Fruit fly (Drosophila melanogaster) whole organism, adult: ENCODE measurements around the gene CG4658.

Experiments
- CG11617 ChIP-seq: fragments of 200-800 bp; sonication (Bioruptor generic); optimal IDR thresholded peaks from 2 replicates; lab custom pipeline; 2017; ENCODE audit warnings: mild to moderate bottlenecking, missing biosample characterization, missing genetic modification reagents, missing genetic modification characterization
- CG12768 ChIP-seq: fragments of 200-800 bp; sonication (Bioruptor generic); optimal IDR thresholded peaks from 2 replicates; lab custom pipeline; 2017; ENCODE audit warnings: missing biosample characterization, missing genetic modification characterization, mild to moderate bottlenecking, moderate library complexity, missing genetic modification reagents
- CG14711 ChIP-seq: fragments of 200-800 bp; sonication (Bioruptor generic); optimal IDR thresholded peaks from 2 replicates; lab custom pipeline; 2018; ENCODE audit warnings: missing biosample characterization, mild to moderate bottlenecking, missing genetic modification characterization, moderate library complexity
- CG1620 ChIP-seq: fragments of 200-800 bp; sonication (Bioruptor generic); optimal IDR thresholded peaks from 2 replicates; lab custom pipeline; 2016; ENCODE audit warnings: missing biosample characterization, missing genetic modification characterization
- CG33017 ChIP-seq: fragments of 200-800 bp; sonication (Bioruptor generic); optimal IDR thresholded peaks from 2 replicates; lab custom pipeline; 2018; ENCODE audit warnings: missing biosample characterization, mild to moderate bottlenecking, missing genetic modification characterization, moderate library complexity
- CG5204 ChIP-seq: fragments of 200-800 bp; sonication (Bioruptor generic); optimal IDR thresholded peaks from 2 replicates; lab custom pipeline; 2016; ENCODE audit warnings: missing biosample characterization, missing genetic modification characterization
- CG7045 ChIP-seq: fragments of 200-800 bp; sonication (Bioruptor generic); optimal IDR thresholded peaks from 2 replicates; lab custom pipeline; 2017; ENCODE audit warnings: missing biosample characterization, mild to moderate bottlenecking, missing genetic modification characterization
- CG7101 ChIP-seq: fragments of 200-800 bp; sonication (Bioruptor generic); optimal IDR thresholded peaks from 2 replicates; lab custom pipeline; 2018; ENCODE audit warnings: missing biosample characterization, mild to moderate bottlenecking, missing genetic modification characterization, moderate library complexity
- Clk ChIP-seq: fragments of 200-800 bp; sonication (Bioruptor generic); optimal IDR thresholded peaks from 2 replicates; lab custom pipeline; 2017; ENCODE audit warnings: missing biosample characterization, missing genetic modification characterization
- Crg-1 ChIP-seq: fragments of 200-800 bp; sonication (Bioruptor generic); optimal IDR thresholded peaks from 2 replicates; lab custom pipeline; 2016; ENCODE audit warnings: missing biosample characterization, missing genetic modification characterization
- Hr96 ChIP-seq: fragments of 200-800 bp; sonication (Bioruptor generic); optimal IDR thresholded peaks from 2 replicates; lab custom pipeline; 2016; ENCODE audit warnings: missing biosample characterization, missing genetic modification characterization
- Mnt ChIP-seq: fragments of 200-800 bp; sonication (Bioruptor generic); optimal IDR thresholded peaks from 2 replicates; lab custom pipeline; 2016; ENCODE audit warnings: missing biosample characterization, mild to moderate bottlenecking, missing genetic modification characterization
- bab1 ChIP-seq: fragments of 200-800 bp; sonication (Bioruptor generic); optimal IDR thresholded peaks from 3 replicates; lab custom pipeline; 2019; ENCODE audit warnings: missing biosample characterization, mild to moderate bottlenecking, missing genetic modification characterization, moderate library complexity
- cic ChIP-seq: fragments of 200-800 bp; sonication (Bioruptor generic); optimal IDR thresholded peaks from 2 replicates; lab custom pipeline; 2017; ENCODE audit warnings: missing biosample characterization, mild to moderate bottlenecking, missing genetic modification characterization, moderate library complexity
- cnc ChIP-seq, 2 experiments: fragments of >200 bp; optimal IDR thresholded peaks; 2 replicates each; lab custom pipeline; 2017
- kay ChIP-seq: fragments of 200-800 bp; sonication (Bioruptor generic); peaks from one replicate; lab custom pipeline; 2016; ENCODE audit warnings: missing biosample characterization, missing genetic modification characterization, borderline replicate concordance
- ovo ChIP-seq: fragments of 200-800 bp; sonication (Bioruptor generic); optimal IDR thresholded peaks from 2 replicates; lab custom pipeline; 2016; ENCODE audit warnings: missing biosample characterization, missing genetic modification characterization
- pad ChIP-seq: fragments of 200-800 bp; sonication (Bioruptor generic); optimal IDR thresholded peaks from 3 replicates; lab custom pipeline; 2017; ENCODE audit warnings: missing biosample characterization, missing genetic modification characterization, mild to moderate bottlenecking, moderate library complexity, missing genetic modification reagents
- tj ChIP-seq: fragments of 200-800 bp; sonication (Bioruptor generic); optimal IDR thresholded peaks from 3 replicates; lab custom pipeline; 2017; ENCODE audit warnings: missing biosample characterization, mild to moderate bottlenecking, missing genetic modification characterization, moderate library complexity
- toe ChIP-seq: fragments of 200-800 bp; sonication (Bioruptor generic); optimal IDR thresholded peaks from 2 replicates; lab custom pipeline; 2016; ENCODE audit warnings: missing biosample characterization, missing genetic modification characterization

CG4658 gene

DNA sequence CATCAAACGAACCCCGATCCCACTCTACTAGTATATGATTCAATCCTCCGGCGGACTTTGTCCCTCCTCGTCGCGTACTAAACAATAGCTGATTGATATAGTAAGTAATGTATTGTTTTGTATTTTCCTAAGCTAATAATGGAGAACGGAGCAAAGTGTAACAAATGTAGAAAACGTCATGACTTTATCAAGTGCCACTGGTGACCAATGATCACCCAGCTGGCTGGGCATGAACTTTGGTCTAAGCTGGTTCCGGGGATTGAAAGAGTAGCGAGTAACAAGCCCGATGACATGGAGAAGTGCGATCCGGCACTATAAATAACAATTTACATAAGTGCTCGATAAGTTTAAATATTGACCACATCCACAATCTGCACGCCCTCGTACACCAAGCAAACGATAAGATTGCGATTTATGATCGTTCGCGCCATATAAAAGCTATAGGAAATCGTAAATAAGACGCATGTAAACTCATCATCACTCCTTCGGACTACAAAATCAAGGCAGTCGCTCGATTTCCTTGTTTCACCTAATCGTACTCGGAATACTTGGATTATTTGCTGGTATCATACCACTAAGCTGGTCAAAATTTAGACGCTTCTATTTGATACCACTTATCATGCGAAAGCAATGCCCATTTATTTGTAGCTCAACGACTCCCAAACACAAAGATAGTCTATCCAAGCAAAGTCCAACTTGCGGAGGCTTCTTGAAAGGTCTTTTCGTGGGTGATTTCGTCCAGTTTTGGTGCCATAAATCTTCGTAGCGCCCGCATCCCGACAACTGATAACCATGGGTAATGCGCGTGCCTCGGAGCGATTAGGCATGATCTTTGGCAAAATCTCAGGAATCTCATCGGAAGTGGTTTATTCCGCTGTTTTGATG is 7.5 kb upstream of the CG4658 start:
- peak; percentile 19 for TF ChIP-seq cic (GFP tag; lab: Kevin White, UChicago)
- no peak for TF ChIP-seq tj (GFP tag; lab: Kevin White, UChicago)
- no peak for TF ChIP-seq CG14711 (tag; lab: Kevin White, UChicago)
- TF ChIP-seq Hr96 (GFP tag; lab: Kevin White, UChicago), result no peak
- peak; percentile 72 for TF ChIP-seq CG12768 (GFP tag; lab: Kevin White, UChicago)
- peak; percentile 0 for TF ChIP-seq CG7045 (GFP tag; lab: Kevin White, UChicago)

- peak; percentile 79 for TF ChIP-seq pad (GFP tag; lab: Kevin White, UChicago)
- TF ChIP-seq CG11617 (GFP tag; lab: Kevin White, UChicago), result peak; percentile 89
- peak; percentile 50 for TF ChIP-seq cic (GFP tag; lab: Kevin White, UChicago)
- TF ChIP-seq toe (GFP tag; lab: Kevin White, UChicago), result peak; percentile 60
- peak; percentile 61 for TF ChIP-seq Clk (GFP tag; lab: Kevin White, UChicago)
- peak; percentile 61 for TF ChIP-seq tj (GFP tag; lab: Kevin White, UChicago)
- TF ChIP-seq CG33017 (tag; lab: Kevin White, UChicago), result peak; percentile 89
- peak; percentile 90 for TF ChIP-seq CG12768 (GFP tag; lab: Kevin White, UChicago)
- peak; percentile 69 for TF ChIP-seq Crg-1 (GFP tag; lab: Kevin White, UChicago)
- TF ChIP-seq bab1 (GFP tag; lab: Kevin White, UChicago), result peak; percentile 92
- no peak for TF ChIP-seq cnc (optimal IDR thresholded peaks at IDR 0.05; lab: Kevin White, UChicago)
- peak; percentile 85 for TF ChIP-seq Mnt (GFP tag; lab: Kevin White, UChicago)
- peak; percentile 38 for TF ChIP-seq ovo (GFP tag; lab: Kevin White, UChicago)
- no peak for TF ChIP-seq CG1620
- TF ChIP-seq CG14711 (tag; lab: Kevin White, UChicago), result peak; percentile 95
- peak; percentile 94 for TF ChIP-seq CG7101 (tag; lab: Kevin White, UChicago)
- peak; percentile 17 for TF ChIP-seq Hr96 (GFP tag; lab: Kevin White, UChicago)
- TF ChIP-seq CG5204, result no peak
- TF ChIP-seq kay (GFP tag; lab: Kevin White, UChicago), result no peak
- TF ChIP-seq CG7045 (GFP tag; lab: Kevin White, UChicago), result peak; percentile 89
Observed at dm6 chr2L:9954119-9954518, 2.8 kb upstream of the CG4658 start, which contains the start of the genes CG13126 and CG4709. Gene CG13126 (minus strand): TSS chr2L:9954181. Gene CG4709 (plus strand): TSS chr2L:9954325.

DNA sequence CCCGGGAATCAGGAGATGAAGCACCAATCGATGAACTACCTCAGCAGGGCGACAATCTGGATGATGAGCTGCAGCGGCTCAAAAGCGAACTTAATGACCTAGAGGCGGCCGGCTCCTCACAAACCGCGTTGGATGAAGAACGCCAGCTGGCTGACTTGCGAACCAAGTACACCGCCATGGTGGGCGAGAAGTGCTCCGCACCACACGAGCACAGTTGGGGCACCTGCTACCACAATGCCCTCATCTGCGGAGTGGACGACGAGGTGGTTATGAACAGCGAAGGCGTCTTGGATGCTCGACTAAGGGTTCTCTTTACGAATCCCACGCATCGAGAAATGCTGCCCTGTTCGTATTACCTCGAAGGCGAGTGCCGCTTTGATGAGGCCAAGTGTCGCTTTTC is 2.2 kb upstream of the CG4658 start:
- no peak for TF ChIP-seq tj (GFP tag; lab: Kevin White, UChicago)
- no peak for TF ChIP-seq CG11617 (GFP tag; lab: Kevin White, UChicago)

dm6 chr2L:9960758-9961157 is 3.8 kb downstream of the CG4658 start:
- TF ChIP-seq bab1 (GFP tag; lab: Kevin White, UChicago) (no peak), cnc (optimal IDR thresholded peaks at IDR 0.05; lab: Kevin White, UChicago) (no peak), CG7101 (tag; lab: Kevin White, UChicago) (no peak), Mnt (GFP tag; lab: Kevin White, UChicago) (no peak), CG12768 (GFP tag; lab: Kevin White, UChicago) (no peak), CG5204 (no peak), kay (GFP tag; lab: Kevin White, UChicago) (no peak), CG11617 (GFP tag; lab: Kevin White, UChicago) (no peak), Clk (GFP tag; lab: Kevin White, UChicago) (no peak), Hr96 (GFP tag; lab: Kevin White, UChicago) (no peak), CG1620 (no peak), cic (GFP tag; lab: Kevin White, UChicago) (no peak), ovo (GFP tag; lab: Kevin White, UChicago) (no peak), Crg-1 (GFP tag; lab: Kevin White, UChicago) (no peak)

DNA sequence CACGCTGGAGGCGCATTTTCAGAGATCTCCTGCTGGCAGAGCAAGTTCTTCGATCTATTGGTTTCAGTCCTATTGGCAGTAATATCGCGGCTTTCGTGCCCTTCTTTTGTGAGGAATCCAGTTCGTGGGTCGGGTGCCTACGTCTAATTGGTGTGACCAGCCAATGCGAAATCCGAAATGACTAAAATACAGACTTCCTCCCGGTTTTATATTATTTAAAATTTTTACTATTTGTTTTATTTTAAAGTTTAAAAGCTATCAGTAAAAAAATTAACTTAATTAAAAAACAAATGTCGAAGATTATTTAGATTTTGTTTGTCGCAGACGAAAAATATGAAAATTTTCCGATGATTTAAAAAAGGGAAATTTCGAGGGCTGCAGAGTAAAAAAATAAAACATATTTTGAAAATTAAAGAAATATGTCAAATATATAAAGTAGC is 6.7 kb downstream of the CG4658 start, which contains the start of gene CG5850:
Gene CG5850, minus strand, starts transcription at position 347 of the 440 bp plus-strand sequence.
- TF ChIP-seq bab1 (GFP tag; lab: Kevin White, UChicago), result peak; percentile 71
- no peak for TF ChIP-seq ovo (GFP tag; lab: Kevin White, UChicago)
- peak; percentile 16 for TF ChIP-seq CG14711 (tag; lab: Kevin White, UChicago)
- peak; percentile 47 for TF ChIP-seq CG7101 (tag; lab: Kevin White, UChicago)
- TF ChIP-seq Hr96 (GFP tag; lab: Kevin White, UChicago), result no peak
- TF ChIP-seq cnc (optimal IDR thresholded peaks at IDR 0.05; lab: Kevin White, UChicago), result no peak
- peak; percentile 15 for TF ChIP-seq Mnt (GFP tag; lab: Kevin White, UChicago)
- TF ChIP-seq tj (GFP tag; lab: Kevin White, UChicago), result no peak
- TF ChIP-seq CG11617 (GFP tag; lab: Kevin White, UChicago), result peak; percentile 22
- TF ChIP-seq pad (GFP tag; lab: Kevin White, UChicago), result no peak
